Worm (Caenorhabditis elegans) whole organism, early embryonic: ENCODE results near the gene clec-51.

Experiments
- ama-1 ChIP-seq: fragments of 150-350 bp; optimal IDR thresholded peaks from 2 replicates; lab custom pipeline; 2014
- ceh-36 ChIP-seq: sonication (generic microtip); optimal IDR thresholded peaks from 2 replicates; lab custom pipeline; 2016; ENCODE audit warnings: missing genetic modification characterization, inconsistent platforms, missing compliant biosample characterization
- flt-1 ChIP-seq: fragments of 200-800 bp; sonication (Bioruptor generic); IDR thresholded peaks from 2 replicates; pipeline ENCODE4 v1.3.6; 2022; ENCODE audit warnings: missing genetic modification characterization, missing compliant biosample characterization

DNA sequence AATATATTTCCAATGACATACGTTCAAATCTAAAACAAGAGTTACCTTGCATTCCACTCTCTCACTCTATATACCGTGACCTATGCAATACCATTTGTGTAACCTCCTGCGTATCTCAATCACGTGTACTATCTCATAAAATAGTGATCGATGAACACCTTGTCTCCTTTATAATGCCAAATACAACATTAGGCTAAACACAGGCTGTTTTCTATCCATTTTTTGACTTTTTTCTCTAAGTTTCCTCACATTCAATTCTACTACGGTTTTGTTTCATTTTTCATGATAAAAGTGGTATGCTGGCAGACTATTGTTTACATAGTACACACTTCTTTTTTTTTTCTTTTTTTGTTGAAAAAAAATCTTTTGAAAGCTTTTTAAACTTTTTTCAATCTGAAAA is 17.3 kb downstream of the clec-51 start:
- TF ChIP-seq ceh-36 (no peak), flt-1 (GFP tag; lab: Robert Waterston, UW) (no peak), ama-1 (lab: Kevin White, UChicago) (no peak)
